Fruit fly (Drosophila melanogaster): ENCODE data around the gene hth.

hth gene

dm6 chr3R:10592820-10593219 is 46.5 kb downstream of the hth start:
- TF ChIP-seq CG14655 (GFP tag; optimal IDR thresholded peaks at IDR 0.05): peak; percentile 42
- no peak for TF ChIP-seq CG32121 (GFP tag; IDR thresholded peaks at IDR 0.05)
- peak; percentile 64 for TF ChIP-seq CG4496 (GFP tag; IDR thresholded peaks at IDR 0.05)
- TF ChIP-seq fd96Ca (GFP tag; IDR thresholded peaks at IDR 0.05): peak; percentile 45; the same call in 1 of the 3 replicates
- no peak for TF ChIP-seq CG10348 (GFP tag; IDR thresholded peaks at IDR 0.05)
- peak; percentile 39; the same call in 1 of the 2 replicates for TF ChIP-seq rn (GFP tag; IDR thresholded peaks at IDR 0.05)
- peak; percentile 36 for TF ChIP-seq Pif1A (GFP tag; optimal IDR thresholded peaks at IDR 0.05)
- TF ChIP-seq CG8301 (tag; optimal IDR thresholded peaks at IDR 0.05): peak; percentile 17
- peak; percentile 54 for TF ChIP-seq CG17806 (tag; optimal IDR thresholded peaks at IDR 0.05)
- peak; percentile 64 for TF ChIP-seq EcR (GFP tag; optimal IDR thresholded peaks at IDR 0.05)
- TF ChIP-seq CG12605 (GFP tag; IDR thresholded peaks at IDR 0.05): peak; percentile 27; the same call in 1 of the 2 replicates
- TF ChIP-seq CG34367 (tag; optimal IDR thresholded peaks at IDR 0.05): peak; percentile 48
- TF ChIP-seq Snoo (tag; optimal IDR thresholded peaks at IDR 0.05): no peak
- TF ChIP-seq CG13204 (GFP tag; optimal IDR thresholded peaks at IDR 0.05): peak; percentile 65
- TF ChIP-seq gl (tag; optimal IDR thresholded peaks at IDR 0.05): peak; percentile 82
- no peak for TF ChIP-seq Ets98B (GFP tag; IDR thresholded peaks at IDR 0.05)
- peak; percentile 56 for TF ChIP-seq CG15710 (tag; optimal IDR thresholded peaks at IDR 0.05)
- TF ChIP-seq CG8159 (tag; optimal IDR thresholded peaks at IDR 0.05): peak; percentile 60
- TF ChIP-seq D1 (tag; optimal IDR thresholded peaks at IDR 0.05): no peak
- TF ChIP-seq CG9948 (tag; optimal IDR thresholded peaks at IDR 0.05): peak; percentile 39
- TF ChIP-seq Pif1B (GFP tag; optimal IDR thresholded peaks at IDR 0.05): peak; percentile 36

- TF ChIP-seq CG8301 (tag; optimal IDR thresholded peaks at IDR 0.05) (no peak), Pif1B (GFP tag; optimal IDR thresholded peaks at IDR 0.05) (no peak), CG14655 (GFP tag; optimal IDR thresholded peaks at IDR 0.05) (no peak), CG12605 (GFP tag; IDR thresholded peaks at IDR 0.05) (no peak), CG17806 (tag; optimal IDR thresholded peaks at IDR 0.05) (no peak), Ets98B (GFP tag; IDR thresholded peaks at IDR 0.05) (no peak), CG10348 (GFP tag; IDR thresholded peaks at IDR 0.05) (no peak), CG4496 (GFP tag; IDR thresholded peaks at IDR 0.05) (no peak), fd96Ca (GFP tag; IDR thresholded peaks at IDR 0.05) (no peak), CG15710 (tag; optimal IDR thresholded peaks at IDR 0.05) (no peak), Snoo (tag; optimal IDR thresholded peaks at IDR 0.05) (no peak), EcR (GFP tag; optimal IDR thresholded peaks at IDR 0.05) (no peak), rn (GFP tag; IDR thresholded peaks at IDR 0.05) (no peak), CG13204 (GFP tag; optimal IDR thresholded peaks at IDR 0.05) (no peak)
Observed at dm6 chr3R:10591464-10591863, 47.9 kb downstream of the hth start.

dm6 chr3R:10590077-10590476 is 49.3 kb downstream of the hth start:
- TF ChIP-seq CG32121 (GFP tag; IDR thresholded peaks at IDR 0.05): no peak
- no peak for TF ChIP-seq EcR (GFP tag; optimal IDR thresholded peaks at IDR 0.05)
- TF ChIP-seq Snoo (tag; optimal IDR thresholded peaks at IDR 0.05): no peak
- no peak for TF ChIP-seq CG9948 (tag; optimal IDR thresholded peaks at IDR 0.05)
- no peak for TF ChIP-seq CG34367 (tag; optimal IDR thresholded peaks at IDR 0.05)
- TF ChIP-seq CG10348 (GFP tag; IDR thresholded peaks at IDR 0.05): no peak
- TF ChIP-seq D1 (tag; optimal IDR thresholded peaks at IDR 0.05): no peak
- TF ChIP-seq CG8301 (tag; optimal IDR thresholded peaks at IDR 0.05): no peak
- no peak for TF ChIP-seq Ets98B (GFP tag; IDR thresholded peaks at IDR 0.05)
- TF ChIP-seq rn (GFP tag; IDR thresholded peaks at IDR 0.05): no peak
- TF ChIP-seq CG15710 (tag; optimal IDR thresholded peaks at IDR 0.05): no peak
- TF ChIP-seq CG13204 (GFP tag; optimal IDR thresholded peaks at IDR 0.05): no peak
- no peak for TF ChIP-seq CG14655 (GFP tag; optimal IDR thresholded peaks at IDR 0.05)
- no peak for TF ChIP-seq CG8159 (tag; optimal IDR thresholded peaks at IDR 0.05)

dm6 chr3R:10588613-10589561 is 50.5 kb downstream of the hth start:
- peak; percentile 39 for TF ChIP-seq Snoo (tag; optimal IDR thresholded peaks at IDR 0.05)
- peak; percentile 75 for TF ChIP-seq Pif1B (GFP tag; optimal IDR thresholded peaks at IDR 0.05)
- peak; percentile 78 for TF ChIP-seq Pif1A (GFP tag; optimal IDR thresholded peaks at IDR 0.05)
- TF ChIP-seq CG13204 (GFP tag; optimal IDR thresholded peaks at IDR 0.05): peak; percentile 53
- TF ChIP-seq Ets98B (GFP tag; IDR thresholded peaks at IDR 0.05): peak; percentile 62; the same call in 1 of the 2 replicates
- TF ChIP-seq D1 (tag; optimal IDR thresholded peaks at IDR 0.05): no peak
- TF ChIP-seq CG8159 (tag; optimal IDR thresholded peaks at IDR 0.05): peak; percentile 64
- peak; percentile 22 for TF ChIP-seq EcR (GFP tag; optimal IDR thresholded peaks at IDR 0.05)
- TF ChIP-seq CG12605 (GFP tag; IDR thresholded peaks at IDR 0.05): peak; percentile 87
- TF ChIP-seq CG34367 (tag; optimal IDR thresholded peaks at IDR 0.05): peak; percentile 55
- peak; percentile 82 for TF ChIP-seq CG4496 (GFP tag; IDR thresholded peaks at IDR 0.05)
- TF ChIP-seq gl (tag; optimal IDR thresholded peaks at IDR 0.05): peak; percentile 77
- TF ChIP-seq CG9948 (tag; optimal IDR thresholded peaks at IDR 0.05): peak; percentile 12
- no peak; the same call in 1 of the 2 replicates for TF ChIP-seq rn (GFP tag; IDR thresholded peaks at IDR 0.05)
- 0 out of 2 replicates have a peak, but pooled peaks have one; percentile 21 for TF ChIP-seq CG32121 (GFP tag; IDR thresholded peaks at IDR 0.05)
- TF ChIP-seq CG14655 (GFP tag; optimal IDR thresholded peaks at IDR 0.05): peak; percentile 12
- TF ChIP-seq CG15710 (tag; optimal IDR thresholded peaks at IDR 0.05): peak; percentile 50
- peak; percentile 8 for TF ChIP-seq CG8301 (tag; optimal IDR thresholded peaks at IDR 0.05)
- TF ChIP-seq fd96Ca (GFP tag; IDR thresholded peaks at IDR 0.05): peak; percentile 57; the same call in 1 of the 3 replicates
- TF ChIP-seq CG10348 (GFP tag; IDR thresholded peaks at IDR 0.05): no peak
- TF ChIP-seq CG17806 (tag; optimal IDR thresholded peaks at IDR 0.05): peak; percentile 37

- TF ChIP-seq CG8159 (tag; optimal IDR thresholded peaks at IDR 0.05) (no peak), CG4496 (GFP tag; IDR thresholded peaks at IDR 0.05) (no peak)
Observed at dm6 chr3R:10587427-10587826, 51.9 kb downstream of the hth start.

Data from whole organism, pupa.